Fruit fly (Drosophila melanogaster): Measurements from ENCODE around the gene JMJD4.

JMJD4 gene

DNA sequence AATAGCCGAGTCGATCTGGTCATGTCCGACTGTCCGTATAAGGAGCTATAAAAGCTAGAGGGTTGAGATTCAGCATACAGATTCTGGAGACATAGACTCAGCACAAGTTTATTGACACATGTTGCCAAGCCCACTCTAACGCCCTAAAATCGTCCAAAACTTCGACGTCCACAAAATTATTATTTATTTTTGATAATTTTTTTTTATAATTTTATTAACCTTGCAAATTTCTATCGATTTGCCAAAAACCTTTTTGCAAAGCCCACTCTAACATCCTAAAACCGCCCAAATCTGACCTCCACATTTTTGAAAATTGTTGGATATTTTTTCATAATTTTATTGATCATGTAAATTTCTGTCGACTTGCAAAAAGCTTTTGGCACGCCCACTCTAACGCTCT is at the start of gene JMJD4:
Gene JMJD4, minus strand, starts transcription at position 101 of the 400 bp plus-strand sequence.
- TF ChIP-seq CTCF (optimal IDR thresholded peaks at IDR 0.05) (no peak), CG8478 (optimal IDR thresholded peaks at IDR 0.05) (no peak)

- no peak for TF ChIP-seq CTCF (optimal IDR thresholded peaks at IDR 0.05)
- TF ChIP-seq CG8478 (optimal IDR thresholded peaks at IDR 0.05): no peak
Measured at dm6 chr2L:18202811-18203210, 43.7 kb upstream of the JMJD4 start.

DNA sequence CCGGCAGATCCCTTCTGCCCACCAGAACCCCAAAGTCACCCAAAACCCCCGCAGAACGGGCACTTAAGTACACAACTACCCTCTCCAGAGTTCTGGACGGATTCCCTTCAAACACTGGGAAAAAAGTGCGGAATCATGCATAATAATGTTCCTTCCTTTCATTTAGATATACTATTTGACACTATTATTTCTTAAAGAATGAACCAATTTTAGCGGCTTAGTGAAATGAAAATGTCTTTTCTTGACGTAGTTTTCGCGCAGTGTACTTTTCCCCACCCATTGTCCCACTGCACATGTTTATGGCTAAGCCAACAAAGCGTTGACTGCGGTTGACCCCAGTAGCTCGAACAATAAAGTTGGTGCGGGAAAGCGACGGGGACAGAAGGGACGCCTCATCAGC is 27.6 kb upstream of the JMJD4 start:
- TF ChIP-seq CG8478 (optimal IDR thresholded peaks at IDR 0.05): no peak
- TF ChIP-seq CTCF (optimal IDR thresholded peaks at IDR 0.05): no peak

- no peak for TF ChIP-seq CG8478 (optimal IDR thresholded peaks at IDR 0.05)
- no peak for TF ChIP-seq CTCF (optimal IDR thresholded peaks at IDR 0.05)
Measured at dm6 chr2L:18184648-18185243, 25.7 kb upstream of the JMJD4 start, which contains the start of gene Ptp36E. Gene Ptp36E, minus strand, starts transcription at chr2L:18185007.

DNA sequence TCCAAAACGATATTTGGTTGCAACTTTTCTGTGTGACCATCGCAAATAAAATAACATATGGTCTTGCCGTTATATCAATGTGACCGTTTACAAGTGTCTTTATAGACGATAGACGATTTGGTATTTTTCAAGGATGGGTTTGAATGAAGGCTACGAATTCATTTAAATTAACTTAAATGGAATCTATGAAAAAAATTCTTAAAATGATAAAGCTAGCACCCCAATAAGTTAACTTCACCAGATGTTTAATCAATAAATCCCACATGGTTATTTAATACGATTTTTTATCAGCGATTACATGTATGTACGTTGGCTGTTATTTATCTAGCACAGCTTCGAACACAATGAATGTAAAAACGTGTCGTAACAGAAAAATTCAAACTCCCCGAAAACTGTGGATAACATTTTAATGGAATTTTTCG is 439 bp downstream of the JMJD4 start:
- TF ChIP-seq CTCF (optimal IDR thresholded peaks at IDR 0.05) (peak in 1 of 2 experiments; percentile 10), CG8478 (optimal IDR thresholded peaks at IDR 0.05) (no peak)

- TF ChIP-seq CG8478 (optimal IDR thresholded peaks at IDR 0.05): no peak
- TF ChIP-seq CTCF (optimal IDR thresholded peaks at IDR 0.05): no peak
Measured at dm6 chr2L:18155877-18156276, 3.2 kb downstream of the JMJD4 start, which contains the start of gene CG5783. Gene CG5783, plus strand, starts transcription at chr2L:18156043.

dm6 chr2L:18154551-18154950 is 4.5 kb downstream of the JMJD4 start, which contains the start of gene CG15155:
Gene CG15155, plus strand, starts transcription at chr2L:18154851.
- TF ChIP-seq CTCF (optimal IDR thresholded peaks at IDR 0.05) (no peak), CG8478 (optimal IDR thresholded peaks at IDR 0.05) (no peak)

DNA sequence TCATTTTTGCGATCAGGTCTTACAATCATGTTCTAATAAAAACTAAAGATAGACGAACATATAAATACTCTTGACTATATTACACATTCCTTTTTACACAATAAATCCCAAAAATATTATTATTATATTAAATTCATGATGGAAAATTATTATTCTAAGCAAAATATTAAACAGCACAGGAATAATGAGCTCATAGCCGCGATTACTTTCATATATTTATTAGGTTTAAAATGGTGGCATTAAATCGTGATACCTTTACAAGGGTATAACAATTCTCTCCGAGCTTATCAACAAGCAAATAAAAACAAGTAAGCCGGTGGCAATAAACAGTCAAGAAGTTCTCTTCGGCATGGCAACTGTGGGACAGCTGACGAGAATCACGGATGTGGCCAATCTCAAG is 6.0 kb downstream of the JMJD4 start, which contains the start of gene CG17681:
Gene CG17681, plus strand, starts transcription at position 56 of the 400 bp plus-strand sequence.
- TF ChIP-seq CTCF (optimal IDR thresholded peaks at IDR 0.05): no peak
- TF ChIP-seq CG8478 (optimal IDR thresholded peaks at IDR 0.05): no peak

DNA sequence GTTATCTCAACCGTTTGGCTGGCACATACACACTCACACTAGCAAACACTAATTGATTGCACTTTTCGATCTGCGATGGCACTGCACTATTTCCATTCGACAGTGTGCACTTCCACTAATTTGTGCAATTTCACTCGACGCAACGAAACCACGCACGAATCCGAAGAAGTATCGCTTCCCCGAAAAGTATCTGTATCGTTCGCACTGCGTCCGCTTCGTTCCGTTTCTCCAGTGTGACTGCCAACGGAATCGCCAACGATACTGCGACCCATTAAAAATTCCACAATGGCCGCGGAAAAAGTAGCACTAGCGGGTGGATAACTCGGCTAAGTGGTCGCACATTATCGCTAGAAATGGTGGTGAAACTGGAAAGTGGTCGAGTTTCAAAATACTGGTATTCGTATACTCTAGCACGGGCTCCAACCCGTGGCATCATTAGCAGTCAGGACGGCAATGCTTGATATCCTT is 6.9 kb downstream of the JMJD4 start, which contains the start of gene Socs36E:
Gene Socs36E, minus strand, starts transcription at position 246 of the 468 bp plus-strand sequence.
- TF ChIP-seq CTCF (optimal IDR thresholded peaks at IDR 0.05): peak; percentile 82 to 89
- TF ChIP-seq CG8478 (optimal IDR thresholded peaks at IDR 0.05): no peak

dm6 chr2L:18151826-18152138 is 7.3 kb downstream of the JMJD4 start:
- TF ChIP-seq CG8478 (optimal IDR thresholded peaks at IDR 0.05): no peak
- TF ChIP-seq CTCF (optimal IDR thresholded peaks at IDR 0.05): no peak

DNA sequence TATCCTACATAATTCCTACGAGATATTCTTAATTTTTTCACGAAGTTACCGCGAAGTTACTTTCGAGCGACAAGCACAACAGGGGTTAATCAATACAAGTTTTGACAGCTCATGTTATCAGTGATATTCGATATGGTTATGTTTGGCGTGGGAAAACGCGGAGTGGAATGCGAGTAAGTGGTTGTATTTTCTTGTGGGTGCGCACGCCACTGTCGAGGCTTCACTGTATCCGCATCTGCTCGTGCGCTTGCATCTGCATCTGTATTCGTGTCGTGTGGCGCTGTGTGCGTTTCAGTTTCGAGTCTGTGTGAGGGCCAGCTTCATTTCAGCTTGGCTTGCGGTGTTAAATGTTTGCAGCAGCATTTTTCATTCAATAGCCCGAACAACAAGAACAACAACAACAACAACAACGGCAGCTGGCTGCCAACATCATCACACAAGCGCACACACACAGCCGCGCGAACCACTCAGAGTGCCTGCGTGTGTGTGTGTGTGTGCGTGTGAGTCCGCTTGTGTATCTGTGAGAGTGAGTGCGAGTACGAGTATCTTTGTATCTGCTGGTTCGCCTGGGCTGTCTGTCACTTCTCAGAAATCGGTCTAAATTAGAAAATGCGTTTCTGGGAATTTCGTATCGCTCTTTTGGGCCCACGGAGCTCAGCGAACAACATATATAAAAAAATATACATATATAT is 7.8 kb downstream of the JMJD4 start:
- TF ChIP-seq CTCF (optimal IDR thresholded peaks at IDR 0.05): no peak
- no peak for TF ChIP-seq CG8478 (optimal IDR thresholded peaks at IDR 0.05)

DNA sequence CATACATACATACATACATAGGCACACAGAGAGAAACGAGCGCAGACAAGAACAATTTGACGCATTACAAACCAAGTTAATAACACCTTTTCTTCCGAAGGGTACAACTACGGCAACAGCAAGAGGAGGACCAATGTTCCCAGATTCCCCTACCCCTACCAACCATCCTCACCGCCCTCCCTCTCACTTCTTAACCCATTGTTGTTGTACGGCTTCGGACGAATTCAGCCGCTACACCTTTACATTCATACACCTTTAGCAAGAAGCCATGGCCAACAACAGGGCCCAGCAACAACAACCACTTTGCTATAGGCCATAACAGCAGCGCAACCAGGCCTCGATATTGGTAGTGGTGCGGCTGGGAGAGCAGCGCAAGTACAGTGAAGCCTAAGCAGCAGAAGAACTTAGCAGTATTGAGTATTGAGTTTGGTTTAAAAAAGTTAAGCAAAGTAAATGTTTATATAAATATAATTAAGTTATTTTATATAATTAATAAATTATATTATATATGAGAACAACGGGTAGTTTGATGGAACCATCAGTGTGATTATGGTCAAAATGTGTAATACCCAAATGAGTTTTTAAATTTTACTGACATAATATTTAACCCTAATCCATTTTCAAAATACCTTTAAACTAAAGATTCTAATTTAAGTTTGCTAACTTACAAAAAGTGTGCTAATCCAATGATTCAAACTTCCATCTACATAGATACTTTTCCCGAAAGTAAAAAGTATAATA is 8.5 kb downstream of the JMJD4 start:
- no peak for TF ChIP-seq CG8478 (optimal IDR thresholded peaks at IDR 0.05)
- TF ChIP-seq CTCF (optimal IDR thresholded peaks at IDR 0.05): no peak

DNA sequence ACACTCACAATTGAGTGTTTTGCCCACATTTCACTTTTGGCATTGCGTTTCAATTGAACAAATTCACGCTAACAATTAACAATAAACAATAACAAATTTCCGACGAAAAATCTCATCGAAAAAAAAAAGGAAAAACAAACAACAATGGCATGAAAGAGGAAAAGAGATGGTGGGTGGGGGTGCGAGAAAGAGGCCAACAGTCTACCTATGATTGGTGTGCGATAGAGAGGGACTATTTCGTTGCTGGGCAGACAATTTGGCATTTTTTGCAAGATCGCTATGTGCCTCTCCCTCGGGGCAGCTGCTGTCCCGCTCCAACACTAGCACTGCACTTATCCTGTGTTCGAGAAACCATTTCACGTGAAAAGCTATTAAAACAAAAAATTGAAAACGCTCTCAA is 9.2 kb downstream of the JMJD4 start:
- TF ChIP-seq CTCF (optimal IDR thresholded peaks at IDR 0.05) (no peak), CG8478 (optimal IDR thresholded peaks at IDR 0.05) (no peak)

DNA sequence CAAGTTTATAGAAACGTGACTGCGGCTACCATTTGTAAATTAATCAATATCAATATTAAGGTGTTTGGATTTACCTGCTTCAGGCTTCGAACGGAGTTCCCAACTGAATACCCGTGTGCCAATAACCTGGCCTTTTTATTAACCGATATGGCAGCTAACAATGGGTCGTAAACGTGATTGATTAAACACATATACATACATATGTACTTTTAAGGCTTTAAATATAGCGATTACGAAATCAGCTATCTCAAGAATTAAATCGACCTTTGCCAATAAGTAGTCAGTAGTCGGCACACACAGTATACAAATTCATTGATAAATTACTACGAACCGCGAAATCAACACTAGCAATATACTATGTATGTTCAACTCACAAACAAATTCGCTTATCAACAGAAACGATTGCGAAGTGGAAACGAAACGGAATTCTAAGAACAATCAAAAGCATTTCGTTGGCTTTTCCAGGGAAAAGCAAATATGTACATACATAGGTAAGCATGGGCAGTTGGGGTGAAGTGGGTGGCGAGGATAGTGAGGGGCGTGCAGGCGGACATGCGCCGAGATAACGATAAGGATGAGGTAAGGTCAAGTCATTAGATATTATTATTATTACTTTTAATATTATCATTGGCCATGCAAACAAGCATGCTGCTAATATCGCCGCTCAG is 10.4 kb downstream of the JMJD4 start:
- TF ChIP-seq CTCF (optimal IDR thresholded peaks at IDR 0.05) (no peak), CG8478 (optimal IDR thresholded peaks at IDR 0.05) (no peak)

dm6 chr2L:18147511-18148072 is 11.5 kb downstream of the JMJD4 start:
- TF ChIP-seq CG8478 (optimal IDR thresholded peaks at IDR 0.05) (no peak), CTCF (optimal IDR thresholded peaks at IDR 0.05) (no peak)

Data from S2 (cell line).